Worm (Caenorhabditis elegans) whole organism, mixed stage, embryonic: ENCODE results near the gene F37C12.14.

Experiments
- blmp-1 ChIP-seq: fragments of 150-350 bp; optimal IDR thresholded peaks from 2 replicates; lab custom pipeline; 2014; ENCODE audit warnings: missing biosample characterization, missing genetic modification characterization
- elt-3 ChIP-seq: fragments of 150-350 bp; optimal IDR thresholded peaks from 2 replicates; lab custom pipeline; 2014; ENCODE audit warnings: missing biosample characterization, missing genetic modification characterization
- lin-13 ChIP-seq: fragments of 150-350 bp; optimal IDR thresholded peaks from 2 replicates; lab custom pipeline; 2014; ENCODE audit warnings: missing biosample characterization, missing genetic modification characterization
- lsy-2 ChIP-seq: fragments of 150-350 bp; optimal IDR thresholded peaks from 2 replicates; lab custom pipeline; 2014; ENCODE audit warnings: missing biosample characterization, missing genetic modification characterization
- mab-5 ChIP-seq: fragments of 150-350 bp; optimal IDR thresholded peaks from 2 replicates; lab custom pipeline; 2014; ENCODE audit warnings: missing biosample characterization, missing genetic modification characterization
- mep-1 ChIP-seq: fragments of 150-350 bp; optimal IDR thresholded peaks from 2 replicates; lab custom pipeline; 2017; ENCODE audit warnings: missing biosample characterization, missing genetic modification reagents, missing genetic modification characterization, inconsistent platforms
- nhr-12 ChIP-seq: fragments of 150-350 bp; optimal IDR thresholded peaks from 2 replicates; lab custom pipeline; 2014; ENCODE audit warnings: missing biosample characterization, missing genetic modification characterization
- nhr-237 ChIP-seq: fragments of 150-350 bp; optimal IDR thresholded peaks from 2 replicates; lab custom pipeline; 2014; ENCODE audit warnings: missing biosample characterization, missing genetic modification characterization
- nhr-28 ChIP-seq: fragments of 150-350 bp; optimal IDR thresholded peaks from 2 replicates; lab custom pipeline; 2014; ENCODE audit warnings: missing biosample characterization, missing genetic modification characterization
- snpc-4 ChIP-seq: fragments of 150-350 bp; optimal IDR thresholded peaks from 2 replicates; lab custom pipeline; 2014; ENCODE audit warnings: missing biosample characterization, missing genetic modification characterization
- unc-39 ChIP-seq: fragments of 150-350 bp; optimal IDR thresholded peaks from 2 replicates; lab custom pipeline; 2014; ENCODE audit warnings: missing biosample characterization, missing genetic modification characterization
- unc-62 ChIP-seq: fragments of 150-350 bp; optimal IDR thresholded peaks from 2 replicates; lab custom pipeline; 2014; ENCODE audit warnings: missing biosample characterization, missing genetic modification reagents, missing genetic modification characterization
- zip-8 ChIP-seq: fragments of 150-350 bp; optimal IDR thresholded peaks from 2 replicates; lab custom pipeline; 2014; ENCODE audit warnings: missing biosample characterization, missing genetic modification characterization
- ztf-11 ChIP-seq: fragments of 150-350 bp; optimal IDR thresholded peaks from 2 replicates; lab custom pipeline; 2014; ENCODE audit warnings: missing biosample characterization, missing genetic modification characterization

- TF ChIP-seq lsy-2 (tag; lab: Kevin White, UChicago) = no peak
- no peak for TF ChIP-seq blmp-1
- TF ChIP-seq zip-8 (tag; lab: Kevin White, UChicago) = no peak
- no peak for TF ChIP-seq unc-39 (tag; lab: Kevin White, UChicago)
- no peak for TF ChIP-seq unc-62 (GFP tag; lab: Kevin White, UChicago)
- TF ChIP-seq ztf-11 = no peak
- TF ChIP-seq nhr-28 (tag; lab: Kevin White, UChicago) = no peak
- TF ChIP-seq nhr-237 (tag; lab: Kevin White, UChicago) = no peak
- no peak for TF ChIP-seq elt-3 (tag; lab: Kevin White, UChicago)
- TF ChIP-seq mep-1 = no peak
- no peak for TF ChIP-seq nhr-12 (tag; lab: Kevin White, UChicago)
- TF ChIP-seq snpc-4 (tag; lab: Kevin White, UChicago) = no peak
- no peak for TF ChIP-seq mab-5 (tag; lab: Kevin White, UChicago)
- TF ChIP-seq lin-13 (tag; lab: Kevin White, UChicago) = no peak
Observed at ce11 chrIII:7154526-7154925, 30.8 kb downstream of the F37C12.14 start.
